Fruit fly (Drosophila melanogaster) whole organism, prepupa: Measurements from ENCODE around the gene wfs1.

Experiments
- OdsH ChIP-seq: fragments of 200-800 bp; sonication (Bioruptor generic); optimal IDR thresholded peaks from 3 replicates; lab custom pipeline; 2016; ENCODE audit warnings: missing biosample characterization, missing genetic modification characterization
- dac ChIP-seq: fragments of 200-800 bp; sonication (Bioruptor generic); optimal IDR thresholded peaks from 2 replicates; lab custom pipeline; 2017; ENCODE audit warnings: missing biosample characterization, mild to moderate bottlenecking, missing genetic modification characterization

- TF ChIP-seq OdsH (GFP tag; lab: Kevin White, UChicago), result no peak
- TF ChIP-seq dac (GFP tag; lab: Kevin White, UChicago), result no peak
Measured at dm6 chr3R:22667959-22668316, 22.2 kb downstream of the wfs1 start.
